Worm (Caenorhabditis elegans) whole organism, L3 larva: Measurements from ENCODE around the gene tag-290.

Experiments used
- R02D3.7 ChIP-seq: fragments of 150-350 bp; optimal IDR thresholded peaks from 2 replicates; lab custom pipeline; 2014; ENCODE audit warnings: missing biosample characterization, missing genetic modification characterization
- ZK546.5 ChIP-seq: sonication (generic microtip); optimal IDR thresholded peaks from 2 replicates; lab custom pipeline; 2017; ENCODE audit warnings: missing biosample characterization, missing genetic modification characterization
- aly-2 ChIP-seq: fragments of 150-350 bp; optimal IDR thresholded peaks from 2 replicates; lab custom pipeline; 2014; ENCODE audit warnings: missing biosample characterization, missing genetic modification characterization
- ama-1 ChIP-seq: fragments of 150-350 bp; optimal IDR thresholded peaks from 2 replicates; lab custom pipeline; 2018
- ceh-16 ChIP-seq: sonication (generic microtip); optimal IDR thresholded peaks from 2 replicates; lab custom pipeline; 2017; ENCODE audit warnings: missing biosample characterization, missing genetic modification characterization
- ceh-28 ChIP-seq: fragments of 150-350 bp; optimal IDR thresholded peaks from 2 replicates; lab custom pipeline; 2014; ENCODE audit warnings: missing biosample characterization, missing genetic modification reagents, missing genetic modification characterization
- ceh-82 ChIP-seq: fragments of 150-350 bp; optimal IDR thresholded peaks from 2 replicates; lab custom pipeline; 2014; ENCODE audit warnings: missing biosample characterization, missing genetic modification characterization
- ceh-9 ChIP-seq: sonication (generic microtip); optimal IDR thresholded peaks from 2 replicates; lab custom pipeline; 2018; ENCODE audit warnings: missing biosample characterization, missing genetic modification characterization
- daf-12 ChIP-seq: fragments of 150-350 bp; optimal IDR thresholded peaks from 2 replicates; lab custom pipeline; 2014; ENCODE audit warnings: missing biosample characterization, missing genetic modification reagents, missing genetic modification characterization
- egl-27 ChIP-seq: sonication (generic microtip); optimal IDR thresholded peaks from 4 replicates; lab custom pipeline; 2017; ENCODE audit warnings: missing biosample characterization, missing genetic modification reagents, missing genetic modification characterization
- egl-5 ChIP-seq: fragments of 150-350 bp; optimal IDR thresholded peaks from 2 replicates; lab custom pipeline; 2017; ENCODE audit warnings: missing biosample characterization, missing genetic modification reagents, missing genetic modification characterization, inconsistent platforms
- elt-1 ChIP-seq: fragments of 150-350 bp; optimal IDR thresholded peaks from 2 replicates; lab custom pipeline; 2014; ENCODE audit warnings: missing biosample characterization, missing genetic modification characterization
- elt-2 ChIP-seq: sonication (generic microtip); optimal IDR thresholded peaks from 2 replicates; lab custom pipeline; 2016; ENCODE audit warnings: missing genetic modification reagents, mild to moderate bottlenecking, missing genetic modification characterization, missing compliant biosample characterization
- elt-3 ChIP-seq, 3 experiments: fragments of 150-350 bp in 1 of 3; sonication (generic microtip) in 2 of 3; optimal IDR thresholded peaks; 2 replicates in 2 of 3; 4 replicates in 1 of 3; lab custom pipeline; 2014 to 2017; ENCODE audit warnings: missing biosample characterization in 3 of 3, missing genetic modification characterization in 3 of 3
- eor-1 ChIP-seq, 2 experiments: fragments of 150-350 bp; optimal IDR thresholded peaks; 2 replicates each; lab custom pipeline; 2014 to 2018; ENCODE audit warnings: missing biosample characterization in 2 of 2, missing genetic modification characterization in 2 of 2
- fkh-10 ChIP-seq: sonication (generic microtip); optimal IDR thresholded peaks from 2 replicates; lab custom pipeline; 2017; ENCODE audit warnings: missing biosample characterization, missing genetic modification reagents, missing genetic modification characterization
- fkh-2 ChIP-seq: fragments of 150-350 bp; optimal IDR thresholded peaks from 2 replicates; lab custom pipeline; 2014; ENCODE audit warnings: missing biosample characterization, missing genetic modification reagents, missing genetic modification characterization
- fos-1 ChIP-seq: fragments of 150-350 bp; optimal IDR thresholded peaks from 2 replicates; lab custom pipeline; 2014; ENCODE audit warnings: missing biosample characterization, missing genetic modification characterization
- hmg-11 ChIP-seq: sonication (generic microtip); optimal IDR thresholded peaks from 2 replicates; lab custom pipeline; 2016; ENCODE audit warnings: missing genetic modification characterization, missing compliant biosample characterization
- jun-1 ChIP-seq: fragments of 150-350 bp; optimal IDR thresholded peaks from 2 replicates; lab custom pipeline; 2014; ENCODE audit warnings: missing biosample characterization, missing genetic modification reagents, missing genetic modification characterization
- lin-15B ChIP-seq: fragments of 150-350 bp; optimal IDR thresholded peaks from 2 replicates; lab custom pipeline; 2014; ENCODE audit warnings: missing biosample characterization, missing genetic modification characterization
- lin-39 ChIP-seq: fragments of 150-350 bp; optimal IDR thresholded peaks from 2 replicates; lab custom pipeline; 2018; ENCODE audit warnings: missing biosample characterization, missing genetic modification reagents, missing genetic modification characterization
- lsy-12 ChIP-seq: sonication (generic microtip); optimal IDR thresholded peaks from 2 replicates; lab custom pipeline; 2016; ENCODE audit warnings: mild to moderate bottlenecking, missing genetic modification characterization, missing compliant biosample characterization
- mdl-1 ChIP-seq: fragments of 150-350 bp; optimal IDR thresholded peaks from 2 replicates; lab custom pipeline; 2014; ENCODE audit warnings: missing biosample characterization, missing genetic modification characterization
- mml-1 ChIP-seq: fragments of 150-350 bp; sonication (generic microtip); optimal IDR thresholded peaks from 3 replicates; lab custom pipeline; 2014; ENCODE audit warnings: missing biosample characterization, missing genetic modification characterization
- nfya-1 ChIP-seq: sonication (generic microtip); optimal IDR thresholded peaks from 2 replicates; lab custom pipeline; 2017; ENCODE audit warnings: missing genetic modification characterization, mild to moderate bottlenecking, missing compliant biosample characterization, antibody characterized with exemption, moderate library complexity; ENCODE audit not compliant: insufficient read depth
- nhr-11 ChIP-seq: fragments of 150-350 bp; optimal IDR thresholded peaks from 2 replicates; lab custom pipeline; 2014; ENCODE audit warnings: missing biosample characterization, missing genetic modification characterization
- nhr-12 ChIP-seq: fragments of 150-350 bp; optimal IDR thresholded peaks from 2 replicates; lab custom pipeline; 2014; ENCODE audit warnings: missing biosample characterization, missing genetic modification characterization
- nhr-23 ChIP-seq: fragments of 150-350 bp; optimal IDR thresholded peaks from 2 replicates; lab custom pipeline; 2014; ENCODE audit warnings: missing biosample characterization, missing genetic modification reagents, missing genetic modification characterization
- nhr-237 ChIP-seq: fragments of 150-350 bp; optimal IDR thresholded peaks from 2 replicates; lab custom pipeline; 2014; ENCODE audit warnings: missing biosample characterization, missing genetic modification characterization
- nhr-25 ChIP-seq: sonication (generic microtip); optimal IDR thresholded peaks from 2 replicates; lab custom pipeline; 2017; ENCODE audit warnings: missing biosample characterization, missing genetic modification characterization
- nhr-28 ChIP-seq: fragments of 150-350 bp; optimal IDR thresholded peaks from 2 replicates; lab custom pipeline; 2014; ENCODE audit warnings: missing biosample characterization, missing genetic modification characterization
- nhr-43 ChIP-seq: sonication (generic microtip); optimal IDR thresholded peaks from 2 replicates; lab custom pipeline; 2016; ENCODE audit warnings: mild to moderate bottlenecking, missing genetic modification characterization, missing compliant biosample characterization; ENCODE audit not compliant: poor library complexity, severe bottlenecking
- nhr-67 ChIP-seq: fragments of 150-350 bp; optimal IDR thresholded peaks from 2 replicates; lab custom pipeline; 2014; ENCODE audit warnings: missing biosample characterization, missing genetic modification characterization
- nhr-76 ChIP-seq: fragments of 150-350 bp; sonication (generic microtip); optimal IDR thresholded peaks from 5 replicates; lab custom pipeline; 2014; ENCODE audit warnings: missing biosample characterization, missing genetic modification characterization
- nhr-77 ChIP-seq: fragments of 150-350 bp; optimal IDR thresholded peaks from 2 replicates; lab custom pipeline; 2014; ENCODE audit warnings: missing biosample characterization, missing genetic modification characterization
- pha-4 ChIP-seq: fragments of 150-350 bp; optimal IDR thresholded peaks from 2 replicates; lab custom pipeline; 2014; ENCODE audit warnings: missing biosample characterization, missing genetic modification reagents, missing genetic modification characterization
- pqm-1 ChIP-seq: fragments of 150-350 bp; optimal IDR thresholded peaks from 2 replicates; lab custom pipeline; 2017; ENCODE audit warnings: missing biosample characterization, missing genetic modification characterization, inconsistent platforms
- sea-2 ChIP-seq: fragments of 150-350 bp; sonication (generic microtip); optimal IDR thresholded peaks from 4 replicates; lab custom pipeline; 2014; ENCODE audit warnings: missing biosample characterization, missing genetic modification reagents, missing genetic modification characterization
- skn-1 ChIP-seq: fragments of 150-350 bp; optimal IDR thresholded peaks from 2 replicates; lab custom pipeline; 2014; ENCODE audit warnings: missing biosample characterization, missing genetic modification characterization
- snpc-4 ChIP-seq: fragments of 150-350 bp; optimal IDR thresholded peaks from 2 replicates; lab custom pipeline; 2014; ENCODE audit warnings: missing biosample characterization, missing genetic modification characterization
- tbx-2 ChIP-seq: sonication (generic microtip); optimal IDR thresholded peaks from 2 replicates; lab custom pipeline; 2016; ENCODE audit warnings: mild to moderate bottlenecking, missing genetic modification characterization, missing compliant biosample characterization
- unc-39 ChIP-seq: sonication (generic microtip); optimal IDR thresholded peaks from 4 replicates; lab custom pipeline; 2017; ENCODE audit warnings: missing biosample characterization, missing genetic modification characterization
- unc-62 ChIP-seq: fragments of 150-350 bp; sonication (generic microtip); optimal IDR thresholded peaks from 4 replicates; lab custom pipeline; 2014; ENCODE audit warnings: missing biosample characterization, missing genetic modification reagents, missing genetic modification characterization
- zag-1 ChIP-seq: fragments of 150-350 bp; optimal IDR thresholded peaks from 2 replicates; lab custom pipeline; 2014; ENCODE audit warnings: missing biosample characterization, missing genetic modification characterization
- ztf-11 ChIP-seq: fragments of 150-350 bp; optimal IDR thresholded peaks from 2 replicates; lab custom pipeline; 2014; ENCODE audit warnings: missing biosample characterization, missing genetic modification characterization
- ztf-4 ChIP-seq: fragments of 150-350 bp; optimal IDR thresholded peaks from 2 replicates; lab custom pipeline; 2014; ENCODE audit warnings: missing biosample characterization, missing genetic modification characterization

Gene tag-290

DNA sequence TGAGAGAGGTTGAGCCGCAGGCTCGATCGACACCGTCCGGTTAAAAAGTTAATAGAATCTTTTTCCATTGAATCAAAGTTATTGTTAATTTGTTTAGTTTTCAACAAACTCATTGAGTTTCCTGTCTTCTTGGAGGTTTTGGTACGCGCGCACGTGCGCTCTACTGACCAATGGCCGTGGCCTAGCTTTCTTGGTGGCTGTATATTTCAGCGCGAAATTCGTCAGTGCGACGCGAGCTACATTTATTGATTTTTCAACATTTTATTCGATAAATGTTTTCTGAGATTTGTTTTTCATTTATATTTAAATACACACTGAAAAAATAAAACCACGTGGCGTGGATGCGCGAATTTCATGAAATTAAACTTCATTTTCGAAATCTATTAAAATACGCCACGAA, 31.1 kb downstream of the tag-290 start, which contains the start of gene bir-1:
Gene bir-1, plus strand, starts transcription at position 312 of the 400 bp plus-strand sequence.
- TF ChIP-seq ceh-82 (tag; lab: Kevin White, UChicago) (no peak), nhr-76 (tag; lab: Kevin White, UChicago) (no peak), nfya-1 (tag; lab: Kevin White, UChicago) (peak; percentile 81), aly-2 (no peak), sea-2 (GFP tag; lab: Kevin White, UChicago) (no peak), egl-27 (tag; lab: Kevin White, UChicago) (no peak), nhr-77 (tag; lab: Kevin White, UChicago) (no peak), nhr-11 (tag; lab: Kevin White, UChicago) (no peak), zag-1 (no peak), nhr-12 (tag; lab: Kevin White, UChicago) (no peak), egl-5 (peak; percentile 50), jun-1 (no peak), elt-3 (tag; optimal IDR thresholded peaks at IDR 0.05; lab: Kevin White, UChicago) (no peak), snpc-4 (peak; percentile 87), skn-1 (tag; lab: Kevin White, UChicago) (no peak), fkh-2 (tag; lab: Kevin White, UChicago) (no peak), ceh-16 (tag; lab: Kevin White, UChicago) (no peak), nhr-67 (no peak), unc-39 (tag; lab: Kevin White, UChicago) (no peak), nhr-28 (tag; lab: Kevin White, UChicago) (no peak), R02D3.7 (tag; lab: Kevin White, UChicago) (no peak), ztf-11 (no peak), unc-62 (GFP tag; lab: Kevin White, UChicago) (no peak), nhr-25 (tag; lab: Kevin White, UChicago) (peak; percentile 59), fkh-10 (GFP tag; lab: Kevin White, UChicago) (no peak), pqm-1 (tag; lab: Kevin White, UChicago) (peak; percentile 17), daf-12 (tag; lab: Kevin White, UChicago) (no peak), ama-1 (lab: Kevin White, UChicago) (no peak), nhr-23 (peak; percentile 55), ceh-28 (tag; lab: Kevin White, UChicago) (peak; percentile 75), ceh-9 (tag; lab: Kevin White, UChicago) (no peak), eor-1 (tag; optimal IDR thresholded peaks at IDR 0.05; lab: Kevin White, UChicago) (no peak), mml-1 (tag; lab: Kevin White, UChicago) (no peak), ztf-4 (tag; lab: Kevin White, UChicago) (no peak), lin-39 (tag; lab: Kevin White, UChicago) (peak; percentile 87), ZK546.5 (no peak), elt-2 (tag; lab: Kevin White, UChicago) (peak; percentile 30), tbx-2 (no peak), elt-1 (tag; lab: Kevin White, UChicago) (no peak), lsy-12 (tag; lab: Kevin White, UChicago) (no peak), pha-4 (tag; lab: Kevin White, UChicago) (peak; percentile 78), mdl-1 (peak; percentile 57), lin-15B (tag; lab: Kevin White, UChicago) (peak; percentile 87), hmg-11 (tag; lab: Kevin White, UChicago) (peak; percentile 26), nhr-43 (tag; lab: Kevin White, UChicago) (peak; percentile 70), nhr-237 (tag; lab: Kevin White, UChicago) (no peak), fos-1 (tag; lab: Kevin White, UChicago) (no peak)
